Fruit fly (Drosophila melanogaster) whole organism, prepupa: ENCODE data around the gene CG33080.

Experiments used
- Blimp-1 ChIP-seq: fragments of 200-800 bp; sonication (Bioruptor generic); optimal IDR thresholded peaks from 3 replicates; lab custom pipeline; 2017; ENCODE audit warnings: missing biosample characterization, missing genetic modification characterization, mild to moderate bottlenecking, moderate library complexity, missing genetic modification reagents
- Lpt ChIP-seq: fragments of 200-800 bp; sonication (Bioruptor generic); optimal IDR thresholded peaks from 3 replicates; lab custom pipeline; 2016; ENCODE audit warnings: missing biosample characterization, missing genetic modification characterization
- OdsH ChIP-seq: fragments of 200-800 bp; sonication (Bioruptor generic); optimal IDR thresholded peaks from 3 replicates; lab custom pipeline; 2016; ENCODE audit warnings: missing biosample characterization, missing genetic modification characterization
- Sox15 ChIP-seq: fragments of 200-800 bp; sonication (Bioruptor generic); optimal IDR thresholded peaks from 3 replicates; lab custom pipeline; 2016; ENCODE audit warnings: missing biosample characterization, missing genetic modification characterization
- dsx ChIP-seq: fragments of 200-800 bp; optimal IDR thresholded peaks from 3 replicates; lab custom pipeline; 2019; ENCODE audit warnings: missing biosample characterization, mild to moderate bottlenecking, missing genetic modification characterization, moderate library complexity; ENCODE audit not compliant: poor library complexity, severe bottlenecking
- fd85E ChIP-seq: fragments of 200-800 bp; sonication (Bioruptor generic); optimal IDR thresholded peaks from 3 replicates; lab custom pipeline; 2016; ENCODE audit warnings: missing biosample characterization, missing genetic modification characterization
- pdm3 ChIP-seq: fragments of 200-800 bp; sonication (Bioruptor generic); optimal IDR thresholded peaks from 3 replicates; lab custom pipeline; 2016; ENCODE audit warnings: missing biosample characterization, missing genetic modification characterization

DNA sequence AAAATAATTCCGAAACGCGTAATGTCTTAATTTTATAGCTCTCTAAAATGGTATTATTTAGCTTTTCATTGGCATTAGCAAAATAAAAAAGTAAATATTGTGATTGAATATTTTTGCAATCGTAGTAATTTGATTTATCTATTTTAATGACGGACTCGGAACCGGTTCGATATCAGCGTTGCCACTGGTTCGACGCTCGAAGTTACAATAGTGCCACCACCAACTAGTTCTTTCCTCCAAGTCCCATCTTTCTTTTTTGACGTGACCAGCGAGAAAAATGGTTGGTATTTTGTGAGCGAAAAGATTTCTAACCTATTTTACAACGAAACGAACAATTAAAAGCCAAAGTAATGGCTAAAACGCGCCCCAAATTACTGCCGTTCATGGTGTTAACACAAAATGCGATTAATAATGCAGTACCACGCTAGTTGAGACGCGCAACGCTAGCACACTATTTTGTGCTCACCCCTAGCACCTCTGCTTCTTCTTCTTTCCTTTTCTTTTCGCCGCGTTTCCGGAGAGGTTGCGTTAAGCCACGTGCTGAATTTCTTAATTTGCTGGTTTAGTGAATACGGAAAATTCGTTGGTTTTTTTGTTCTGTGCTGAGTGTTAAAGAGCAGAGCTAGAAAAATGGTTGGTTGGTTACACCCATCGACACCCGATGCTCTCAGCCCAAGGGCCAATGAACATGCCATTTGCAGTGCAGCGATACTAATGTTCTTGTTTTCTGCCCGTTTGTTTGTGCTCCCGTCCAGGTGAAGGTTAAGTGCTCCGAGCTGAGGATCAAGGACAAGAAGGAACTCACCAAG lies 45.1 kb downstream of the CG33080 start, which contains the start of gene RpL35:
- TF ChIP-seq Blimp-1 (GFP tag; lab: Kevin White, UChicago), result no peak
- no peak for TF ChIP-seq OdsH (GFP tag; lab: Kevin White, UChicago)
- TF ChIP-seq Lpt (GFP tag; lab: Kevin White, UChicago), result no peak
- TF ChIP-seq pdm3 (GFP tag; lab: Kevin White, UChicago), result no peak
- no peak for TF ChIP-seq Sox15
- no peak for TF ChIP-seq fd85E
- TF ChIP-seq dsx, result no peak
